Fruit fly (Drosophila melanogaster) whole organism, embryonic: ENCODE results near the gene CG43407.

Experiments used
- ATbp ChIP-seq: fragments of 200-800 bp; sonication (Bioruptor generic); optimal IDR thresholded peaks from 2 replicates; lab custom pipeline; 2017; ENCODE audit warnings: missing biosample characterization, mild to moderate bottlenecking, missing genetic modification characterization, missing genetic modification reagents
- Adf1 ChIP-seq: fragments of 200-800 bp; sonication (Bioruptor generic); IDR thresholded peaks from 2 replicates; pipeline ENCODE4 v1.3.6; 2022; ENCODE audit warnings: missing biosample characterization, missing genetic modification characterization
- Atf6 ChIP-seq: fragments of 200-800 bp; sonication (Bioruptor generic); IDR thresholded peaks from 2 replicates; pipeline ENCODE4 v1.3.6; 2022; ENCODE audit warnings: missing biosample characterization, missing genetic modification characterization
- B-H1 ChIP-seq: fragments of 200-800 bp; sonication (Bioruptor generic); IDR thresholded peaks from 3 replicates; pipeline ENCODE4 v1.3.6; 2022; ENCODE audit warnings: missing biosample characterization, missing genetic modification characterization
- Bgb ChIP-seq: fragments of 200-800 bp; sonication (Bioruptor generic); IDR thresholded peaks from 2 replicates; pipeline ENCODE4 v1.3.6; 2022; ENCODE audit warnings: missing biosample characterization, missing genetic modification characterization; ENCODE audit not compliant: partially characterized antibody
- CG10543 ChIP-seq: fragments of 200-800 bp; sonication (Bioruptor generic); optimal IDR thresholded peaks from 3 replicates; lab custom pipeline; 2017; ENCODE audit warnings: missing biosample characterization, mild to moderate bottlenecking, missing genetic modification characterization, moderate library complexity
- CG13287 ChIP-seq: fragments of 200-800 bp; sonication (Bioruptor generic); IDR thresholded peaks from 2 replicates; pipeline ENCODE4 v1.3.6; 2022; ENCODE audit warnings: missing biosample characterization, missing genetic modification characterization; ENCODE audit not compliant: partially characterized antibody
- CG13296 ChIP-seq: fragments of 200-800 bp; sonication (Bioruptor generic); optimal IDR thresholded peaks from 3 replicates; lab custom pipeline; 2018; ENCODE audit warnings: missing biosample characterization, mild to moderate bottlenecking, missing genetic modification characterization
- CG15514 ChIP-seq: fragments of 200-800 bp; sonication (Bioruptor generic); optimal IDR thresholded peaks from 3 replicates; lab custom pipeline; 2017; ENCODE audit warnings: missing biosample characterization, missing genetic modification characterization, mild to moderate bottlenecking, moderate library complexity, missing genetic modification reagents
- CG17361 ChIP-seq: fragments of 200-800 bp; sonication (Bioruptor generic); IDR thresholded peaks from 3 replicates; pipeline ENCODE4 v1.3.6; 2022; ENCODE audit warnings: missing biosample characterization, missing genetic modification characterization
- CG17568 ChIP-seq: fragments of 200-800 bp; sonication (Bioruptor generic); optimal IDR thresholded peaks from 2 replicates; lab custom pipeline; 2018; ENCODE audit warnings: missing biosample characterization, mild to moderate bottlenecking, missing genetic modification characterization, moderate library complexity
- CG18599 ChIP-seq: fragments of 200-800 bp; sonication (Bioruptor generic); optimal IDR thresholded peaks from 3 replicates; lab custom pipeline; 2017; ENCODE audit warnings: missing biosample characterization, missing genetic modification characterization, mild to moderate bottlenecking, moderate library complexity, missing genetic modification reagents
- CG18619 ChIP-seq: fragments of 200-800 bp; sonication (Bioruptor generic); optimal IDR thresholded peaks from 3 replicates; lab custom pipeline; 2017; ENCODE audit warnings: missing biosample characterization, mild to moderate bottlenecking, missing genetic modification characterization
- CG2678 ChIP-seq: fragments of 200-800 bp; sonication (Bioruptor generic); optimal IDR thresholded peaks from 3 replicates; lab custom pipeline; 2019; ENCODE audit warnings: missing biosample characterization, mild to moderate bottlenecking, missing genetic modification characterization, moderate library complexity
- CG31388 ChIP-seq: fragments of 200-800 bp; sonication (Bioruptor generic); optimal IDR thresholded peaks from 2 replicates; lab custom pipeline; 2016; ENCODE audit warnings: missing biosample characterization, missing genetic modification characterization
- CG32772 ChIP-seq: fragments of 200-800 bp; sonication (Bioruptor generic); IDR thresholded peaks from 2 replicates; pipeline ENCODE4 v1.3.6; 2022; ENCODE audit warnings: missing biosample characterization, missing genetic modification characterization
- CG34376 ChIP-seq: fragments of 200-800 bp; sonication (Bioruptor generic); optimal IDR thresholded peaks from 2 replicates; lab custom pipeline; 2018; ENCODE audit warnings: missing biosample characterization, mild to moderate bottlenecking, missing genetic modification characterization
- CG6854 ChIP-seq: fragments of 200-800 bp; sonication (Bioruptor generic); optimal IDR thresholded peaks from 3 replicates; lab custom pipeline; 2017; ENCODE audit warnings: missing biosample characterization, mild to moderate bottlenecking, missing genetic modification characterization
- CG8765 ChIP-seq: fragments of 200-800 bp; sonication (Bioruptor generic); IDR thresholded peaks from 2 replicates; pipeline ENCODE4 v1.3.6; 2022; ENCODE audit warnings: missing biosample characterization, missing genetic modification characterization
- CG9932 ChIP-seq: fragments of 200-800 bp; sonication (Bioruptor generic); IDR thresholded peaks from 2 replicates; pipeline ENCODE4 v1.3.6; 2022; ENCODE audit warnings: missing biosample characterization, missing genetic modification characterization
- Hand ChIP-seq: fragments of 200-800 bp; sonication (Bioruptor generic); optimal IDR thresholded peaks from 2 replicates; lab custom pipeline; 2017; ENCODE audit warnings: mild to moderate bottlenecking, missing biosample characterization, missing genetic modification reagents, missing genetic modification characterization
- HmgZ ChIP-seq: fragments of 200-800 bp; sonication (Bioruptor generic); optimal IDR thresholded peaks from 2 replicates; lab custom pipeline; 2018; ENCODE audit warnings: missing biosample characterization, mild to moderate bottlenecking, missing genetic modification characterization
- MBD-R2 ChIP-seq: fragments of 200-800 bp; sonication (Bioruptor generic); IDR thresholded peaks from 2 replicates; pipeline ENCODE4 v1.3.6; 2022; ENCODE audit warnings: missing biosample characterization, missing genetic modification characterization
- MTF-1 ChIP-seq: fragments of 200-800 bp; sonication (Bioruptor generic); optimal IDR thresholded peaks from 2 replicates; lab custom pipeline; 2018; ENCODE audit warnings: missing biosample characterization, mild to moderate bottlenecking, missing genetic modification characterization, borderline replicate concordance
- NfI ChIP-seq: fragments of 200-800 bp; sonication (Bioruptor generic); optimal IDR thresholded peaks from 3 replicates; lab custom pipeline; 2018; ENCODE audit warnings: missing biosample characterization, mild to moderate bottlenecking, missing genetic modification characterization, moderate library complexity
- Rfx ChIP-seq: fragments of 200-800 bp; sonication (Bioruptor generic); IDR thresholded peaks from 2 replicates; pipeline ENCODE4 v1.3.6; 2022; ENCODE audit warnings: missing biosample characterization, missing genetic modification characterization
- Trl ChIP-seq, 3 experiments: fragments of >200 bp in 2 of 3; fragments of 200-800 bp in 1 of 3; sonication (Bioruptor generic) in 1 of 3; optimal IDR thresholded peaks; 2 replicates in 1 of 3; 3 replicates in 2 of 3; lab custom pipeline; 2016 to 2017; ENCODE audit warnings: missing biosample characterization in 1 of 3, missing genetic modification characterization in 1 of 3
- ab ChIP-seq: fragments of 200-800 bp; sonication (Bioruptor generic); optimal IDR thresholded peaks from 2 replicates; lab custom pipeline; 2016; ENCODE audit warnings: missing biosample characterization, missing genetic modification characterization
- ap ChIP-seq: fragments of 200-800 bp; sonication (Bioruptor generic); IDR thresholded peaks from 2 replicates; pipeline ENCODE4 v1.3.6; 2022; ENCODE audit warnings: missing biosample characterization, missing genetic modification characterization
- az2 ChIP-seq: fragments of 200-800 bp; sonication (Bioruptor generic); optimal IDR thresholded peaks from 3 replicates; lab custom pipeline; 2016; ENCODE audit warnings: missing biosample characterization, missing genetic modification characterization
- cg ChIP-seq: fragments of 200-800 bp; sonication (Bioruptor generic); optimal IDR thresholded peaks from 3 replicates; lab custom pipeline; 2019; ENCODE audit warnings: missing biosample characterization, mild to moderate bottlenecking, missing genetic modification characterization, moderate library complexity
- ci ChIP-seq: fragments of 200-800 bp; sonication (Bioruptor generic); IDR thresholded peaks from 3 replicates; pipeline ENCODE4 v1.3.6; 2022; ENCODE audit warnings: missing biosample characterization, missing genetic modification characterization
- cwo ChIP-seq: fragments of 200-800 bp; sonication (Bioruptor generic); optimal IDR thresholded peaks from 3 replicates; lab custom pipeline; 2017; ENCODE audit warnings: missing biosample characterization, missing genetic modification characterization, mild to moderate bottlenecking, moderate library complexity, missing genetic modification reagents
- exex ChIP-seq: fragments of 200-800 bp; sonication (Bioruptor generic); optimal IDR thresholded peaks from 4 replicates; lab custom pipeline; 2018; ENCODE audit warnings: missing biosample characterization, mild to moderate bottlenecking, missing genetic modification characterization, moderate library complexity
- fd102C ChIP-seq: fragments of 200-800 bp; sonication (Bioruptor generic); optimal IDR thresholded peaks from 2 replicates; lab custom pipeline; 2018; ENCODE audit warnings: missing biosample characterization, mild to moderate bottlenecking, missing genetic modification characterization, moderate library complexity
- kni ChIP-seq: fragments of 200-800 bp; sonication (Bioruptor generic); optimal IDR thresholded peaks from 3 replicates; lab custom pipeline; 2017; ENCODE audit warnings: mild to moderate bottlenecking, missing biosample characterization, missing genetic modification reagents, missing genetic modification characterization
- lab ChIP-seq: fragments of 200-800 bp; sonication (Bioruptor generic); optimal IDR thresholded peaks from 3 replicates; lab custom pipeline; 2017; ENCODE audit warnings: missing biosample characterization, missing genetic modification characterization, mild to moderate bottlenecking, moderate library complexity, missing genetic modification reagents
- pfk ChIP-seq: fragments of 200-800 bp; sonication (Bioruptor generic); optimal IDR thresholded peaks from 2 replicates; lab custom pipeline; 2018; ENCODE audit warnings: missing biosample characterization, mild to moderate bottlenecking, missing genetic modification characterization, moderate library complexity
- rib ChIP-seq: fragments of 200-800 bp; sonication (Bioruptor generic); IDR thresholded peaks from 2 replicates; pipeline ENCODE4 v1.3.6; 2022; ENCODE audit warnings: missing biosample characterization, missing genetic modification characterization
- schlank ChIP-seq: fragments of 200-800 bp; sonication (Bioruptor generic); optimal IDR thresholded peaks from 2 replicates; lab custom pipeline; 2018; ENCODE audit warnings: missing biosample characterization, mild to moderate bottlenecking, missing genetic modification characterization
- scrt ChIP-seq: fragments of 200-800 bp; sonication (Bioruptor generic); optimal IDR thresholded peaks from 2 replicates; lab custom pipeline; 2018; ENCODE audit warnings: missing biosample characterization, mild to moderate bottlenecking, missing genetic modification characterization, moderate library complexity
- sd ChIP-seq: fragments of 200-800 bp; sonication (Bioruptor generic); optimal IDR thresholded peaks from 3 replicates; lab custom pipeline; 2018; ENCODE audit warnings: missing biosample characterization, mild to moderate bottlenecking, missing genetic modification characterization, moderate library complexity
- sima ChIP-seq: fragments of 200-800 bp; sonication (Bioruptor generic); optimal IDR thresholded peaks from 2 replicates; lab custom pipeline; 2016; ENCODE audit warnings: missing biosample characterization, missing genetic modification characterization
- sisA ChIP-seq: fragments of 200-800 bp; sonication (Bioruptor generic); IDR thresholded peaks from 2 replicates; pipeline ENCODE4 v1.3.6; 2022; ENCODE audit warnings: missing biosample characterization, missing genetic modification characterization
- sob ChIP-seq: fragments of 200-800 bp; sonication (Bioruptor generic); IDR thresholded peaks from 2 replicates; pipeline ENCODE4 v1.3.6; 2022; ENCODE audit warnings: missing biosample characterization, missing genetic modification characterization
- sqz ChIP-seq: fragments of 200-800 bp; sonication (Bioruptor generic); optimal IDR thresholded peaks from 3 replicates; lab custom pipeline; 2018; ENCODE audit warnings: missing biosample characterization, mild to moderate bottlenecking, missing genetic modification characterization
- sr ChIP-seq: fragments of 200-800 bp; sonication (Bioruptor generic); IDR thresholded peaks from 3 replicates; pipeline ENCODE4 v1.3.6; 2022; ENCODE audit warnings: missing biosample characterization, missing genetic modification characterization
- zen ChIP-seq: fragments of 200-800 bp; sonication (Bioruptor generic); optimal IDR thresholded peaks from 3 replicates; lab custom pipeline; 2018; ENCODE audit warnings: missing biosample characterization, mild to moderate bottlenecking, missing genetic modification characterization, moderate library complexity

Gene CG43407

dm6 chr3L:19072177-19072603 lies 19.0 kb upstream of the CG43407 start (continued):
- TF ChIP-seq CG34376 (GFP tag; lab: Kevin White, UChicago) (peak; percentile 82), Bgb (GFP tag; lab: Robert Waterston, UW) (peak; percentile 15; the same call in 1 of the 2 replicates), CG10543 (GFP tag; lab: Kevin White, UChicago) (peak; percentile 80), scrt (GFP tag; lab: Kevin White, UChicago) (peak; percentile 5), exex (tag; lab: Kevin White, UChicago) (peak; percentile 58), Trl (optimal IDR thresholded peaks at IDR 0.05; lab: Kevin White, UChicago) (peak; percentile 10 to 74), Trl (GFP tag; optimal IDR thresholded peaks at IDR 0.05; lab: Kevin White, UChicago) (no peak), Atf6 (GFP tag; lab: Robert Waterston, UW) (no peak), ATbp (GFP tag; lab: Kevin White, UChicago) (peak; percentile 24), Adf1 (GFP tag; lab: Robert Waterston, UW) (no peak; the same call in 1 of the 2 replicates), CG18619 (peak; percentile 0), CG17361 (0 out of 3 replicates have a peak, but pooled peaks have one; percentile 17), CG31388 (no peak), Rfx (GFP tag; lab: Robert Waterston, UW) (peak; percentile 36; the same call in 1 of the 2 replicates), fd102C (GFP tag; lab: Kevin White, UChicago) (no peak), schlank (tag; lab: Kevin White, UChicago) (peak; percentile 31), CG9932 (GFP tag; lab: Robert Waterston, UW) (peak; percentile 41; the same call in 1 of the 2 replicates), MBD-R2 (GFP tag; lab: Robert Waterston, UW) (0 out of 2 replicates have a peak, but pooled peaks have one; percentile 6), sqz (GFP tag; lab: Kevin White, UChicago) (peak; percentile 77), rib (GFP tag; lab: Robert Waterston, UW) (peak; percentile 67; the same call in 1 of the 2 replicates), CG6854 (GFP tag; lab: Kevin White, UChicago) (peak; percentile 31), lab (GFP tag; lab: Kevin White, UChicago) (peak; percentile 56), kni (GFP tag; lab: Kevin White, UChicago) (peak; percentile 74), sisA (no peak), zen (tag; lab: Kevin White, UChicago) (no peak), CG18599 (peak; percentile 53), NfI (GFP tag; lab: Kevin White, UChicago) (peak; percentile 41), CG15514 (peak; percentile 38), sr (peak; percentile 72; the same call in 1 of the 3 replicates), sima (no peak), CG13287 (GFP tag; lab: Robert Waterston, UW) (no peak), Hand (GFP tag; lab: Kevin White, UChicago) (peak; percentile 8), ab (no peak), CG2678 (peak; percentile 40), ci (0 out of 3 replicates have a peak, but pooled peaks have one; percentile 14), cwo (GFP tag; lab: Kevin White, UChicago) (peak; percentile 93), CG13296 (peak; percentile 11), sob (GFP tag; lab: Robert Waterston, UW) (peak; percentile 59), CG8765 (GFP tag; lab: Robert Waterston, UW) (no peak), sd (tag; lab: Kevin White, UChicago) (peak; percentile 4), CG32772 (GFP tag; lab: Robert Waterston, UW) (no peak), pfk (peak; percentile 16), ap (GFP tag; lab: Robert Waterston, UW) (no peak), cg (GFP tag; lab: Kevin White, UChicago) (peak; percentile 55), B-H1 (GFP tag; lab: Robert Waterston, UW) (no peak), CG17568 (GFP tag; lab: Kevin White, UChicago) (peak; percentile 19), MTF-1 (GFP tag; lab: Kevin White, UChicago) (peak; percentile 0), HmgZ (peak; percentile 49), az2 (no peak)
